Fruit fly (Drosophila melanogaster): ENCODE data around the gene rost.

The rost gene

dm6 chr2L:8989037-8989591 is at the start of gene rost:
rost (minus strand) TSS chr2L:8989539.
- TF ChIP-seq CTCF (optimal IDR thresholded peaks at IDR 0.05) = no peak
- TF ChIP-seq CG8478 (optimal IDR thresholded peaks at IDR 0.05) = no peak

- TF ChIP-seq CG8478 (optimal IDR thresholded peaks at IDR 0.05) (no peak), CTCF (optimal IDR thresholded peaks at IDR 0.05) (no peak)
Measured at dm6 chr2L:9031736-9032135, 42.4 kb upstream of the rost start, which contains the start of gene CG9582. CG9582 (minus strand) TSS chr2L:9031836.

dm6 chr2L:9026157-9026556 is 36.8 kb upstream of the rost start:
- TF ChIP-seq CG8478 (optimal IDR thresholded peaks at IDR 0.05) (no peak), CTCF (optimal IDR thresholded peaks at IDR 0.05) (no peak)

dm6 chr2L:9019438-9019837 is 30.1 kb upstream of the rost start:
- TF ChIP-seq CG8478 (optimal IDR thresholded peaks at IDR 0.05) (no peak), CTCF (optimal IDR thresholded peaks at IDR 0.05) (no peak)

dm6 chr2L:9013968-9014367 is 24.6 kb upstream of the rost start, which contains the start of gene Rcd-1r:
Rcd-1r (minus strand) TSS chr2L:9014068.
- no peak for TF ChIP-seq CTCF (optimal IDR thresholded peaks at IDR 0.05)
- TF ChIP-seq CG8478 (optimal IDR thresholded peaks at IDR 0.05) = no peak

dm6 chr2L:9011543-9012238 is 22.4 kb upstream of the rost start, which contains the start of gene CG13102:
CG13102 (plus strand) TSS chr2L:9012188.
- no peak for TF ChIP-seq CTCF (optimal IDR thresholded peaks at IDR 0.05)
- no peak for TF ChIP-seq CG8478 (optimal IDR thresholded peaks at IDR 0.05)

- TF ChIP-seq CTCF (optimal IDR thresholded peaks at IDR 0.05) = no peak
- TF ChIP-seq CG8478 (optimal IDR thresholded peaks at IDR 0.05) = no peak
Measured at dm6 chr2L:9010267-9010666, 20.9 kb upstream of the rost start, which contains the start of gene CG9568. CG9568 (plus strand) TSS chr2L:9010583.

dm6 chr2L:8998237-8998636 is 8.9 kb upstream of the rost start, which contains the start of gene Try29F:
Try29F (plus strand) TSS chr2L:8998537.
- no peak for TF ChIP-seq CG8478 (optimal IDR thresholded peaks at IDR 0.05)
- no peak for TF ChIP-seq CTCF (optimal IDR thresholded peaks at IDR 0.05)

dm6 chr2L:8997285-8997684 is 7.9 kb upstream of the rost start, which contains the start of the genes alien and CG18661:
alien (minus strand) TSS chr2L:8997379.
CG18661 (plus strand) TSS chr2L:8997605.
- TF ChIP-seq CG8478 (optimal IDR thresholded peaks at IDR 0.05) (no peak), CTCF (optimal IDR thresholded peaks at IDR 0.05) (peak; percentile 16 to 48)

- TF ChIP-seq CG8478 (optimal IDR thresholded peaks at IDR 0.05) (no peak), CTCF (optimal IDR thresholded peaks at IDR 0.05) (no peak)
Measured at dm6 chr2L:8993650-8994441, 4.5 kb upstream of the rost start, which contains the start of gene CG17906. CG17906 (plus strand) TSS chr2L:8994391.

- TF ChIP-seq CTCF (optimal IDR thresholded peaks at IDR 0.05) (no peak), CG8478 (optimal IDR thresholded peaks at IDR 0.05) (no peak)
Measured at dm6 chr2L:8991583-8991982, 2.2 kb upstream of the rost start, which contains the start of gene CG9555. CG9555 (plus strand) TSS chr2L:8991735.

dm6 chr2L:8987251-8987937 is 1.9 kb downstream of the rost start:
- no peak for TF ChIP-seq CG8478 (optimal IDR thresholded peaks at IDR 0.05)
- TF ChIP-seq CTCF (optimal IDR thresholded peaks at IDR 0.05) = no peak

dm6 chr2L:8984614-8985318 is 4.6 kb downstream of the rost start, which contains the start of gene CG13101:
CG13101 (minus strand) TSS chr2L:8984872.
- TF ChIP-seq CTCF (optimal IDR thresholded peaks at IDR 0.05) = no peak
- TF ChIP-seq CG8478 (optimal IDR thresholded peaks at IDR 0.05) = no peak
